Fruit fly (Drosophila melanogaster): ENCODE measurements around the gene Ugt36E1.
A peak's percentile ranks its signal among the peaks of the same experiment; 100 is the strongest.

Gene Ugt36E1

dm6 chr2L:18808754-18809329, 17.7 kb upstream of the Ugt36E1 start (continued):
- no peak for TF ChIP-seq luna (GFP tag; optimal IDR thresholded peaks at IDR 0.05)
- TF ChIP-seq GATAe (GFP tag; conservative IDR thresholded peaks at IDR 0.05) = no peak
- TF ChIP-seq Doc3 (GFP tag; IDR thresholded peaks at IDR 0.05; ENCODE audit: partially characterized antibody) = no peak
- TF ChIP-seq chif (GFP tag; optimal IDR thresholded peaks at IDR 0.05) = peak in 1 of 2 experiments; percentile 10
- TF ChIP-seq CG11723 (GFP tag; optimal IDR thresholded peaks at IDR 0.05) = no peak
- peak; percentile 32; the same call in 1 of the 2 replicates for TF ChIP-seq Ptx1 (GFP tag; IDR thresholded peaks at IDR 0.05)
- 0 out of 2 replicates have a peak, but pooled peaks have one; percentile 23 for TF ChIP-seq Rfx (GFP tag; IDR thresholded peaks at IDR 0.05)
- peak; percentile 41 for TF ChIP-seq fd102C (GFP tag; optimal IDR thresholded peaks at IDR 0.05)
- TF ChIP-seq CG2889 (GFP tag; IDR thresholded peaks at IDR 0.05) = peak; percentile 23; the same call in 1 of the 3 replicates
- TF ChIP-seq dmrt11E (tag; optimal IDR thresholded peaks at IDR 0.05) = peak; percentile 58
- peak; percentile 13 for TF ChIP-seq CG13424 (tag; optimal IDR thresholded peaks at IDR 0.05)
- TF ChIP-seq row (GFP tag; IDR thresholded peaks at IDR 0.05) = peak; percentile 60; the same call in 2 of the 3 replicates
- TF ChIP-seq CG3163 (GFP tag; optimal IDR thresholded peaks at IDR 0.05) = no peak
- TF ChIP-seq CG12299 (tag; optimal IDR thresholded peaks at IDR 0.05) = no peak
- TF ChIP-seq chn (GFP tag; optimal IDR thresholded peaks at IDR 0.05) = peak; percentile 2
- TF ChIP-seq unpg (GFP tag; optimal IDR thresholded peaks at IDR 0.05) = peak; percentile 42
- peak in 1 of 3 experiments; percentile 43 for TF ChIP-seq lola (GFP tag; optimal IDR thresholded peaks at IDR 0.05)
- TF ChIP-seq CG31441 (GFP tag; IDR thresholded peaks at IDR 0.05) = 0 out of 2 replicates have a peak, but pooled peaks have one; percentile 32
- peak; percentile 8 for TF ChIP-seq CoRest (tag; optimal IDR thresholded peaks at IDR 0.05)
- TF ChIP-seq phol (tag; optimal IDR thresholded peaks at IDR 0.05) = peak; percentile 40
- no peak for TF ChIP-seq HmgD (GFP tag; optimal IDR thresholded peaks at IDR 0.05)
- TF ChIP-seq CG1603 (tag; optimal IDR thresholded peaks at IDR 0.05) = peak; percentile 47
- peak; percentile 28; the same call in 1 of the 2 replicates for TF ChIP-seq ssp (GFP tag; IDR thresholded peaks at IDR 0.05)
- TF ChIP-seq zen (tag; optimal IDR thresholded peaks at IDR 0.05) = peak; percentile 93
- TF ChIP-seq bab2 (GFP tag; optimal IDR thresholded peaks at IDR 0.05) = no peak
- peak; percentile 38 for TF ChIP-seq CG8924 (tag; optimal IDR thresholded peaks at IDR 0.05)
- TF ChIP-seq CG17361 (GFP tag; IDR thresholded peaks at IDR 0.05) = 0 out of 3 replicates have a peak, but pooled peaks have one; percentile 10
- TF ChIP-seq CG4360 (GFP tag; IDR thresholded peaks at IDR 0.05) = 0 out of 2 replicates have a peak, but pooled peaks have one; percentile 30
- TF ChIP-seq ara (GFP tag; IDR thresholded peaks at IDR 0.05) = peak; percentile 48; the same call in 1 of the 2 replicates
- peak; percentile 52 for TF ChIP-seq Med (GFP tag)
- TF ChIP-seq fd96Cb (tag; optimal IDR thresholded peaks at IDR 0.05) = peak; percentile 29
- no peak for TF ChIP-seq D (optimal IDR thresholded peaks at IDR 0.05)
- TF ChIP-seq D (GFP tag; optimal IDR thresholded peaks at IDR 0.05) = peak; percentile 10
- TF ChIP-seq Fer3 (tag; optimal IDR thresholded peaks at IDR 0.05) = no peak
- TF ChIP-seq Atf6 (GFP tag; IDR thresholded peaks at IDR 0.05) = no peak
- no peak for TF ChIP-seq CG11456 (GFP tag; IDR thresholded peaks at IDR 0.05)
- TF ChIP-seq CG17359 (tag; optimal IDR thresholded peaks at IDR 0.05) = peak; percentile 26
- peak in 1 of 2 experiments; percentile 50 for TF ChIP-seq bsh (GFP tag; optimal IDR thresholded peaks at IDR 0.05)
- no peak for TF ChIP-seq hb (GFP tag; IDR thresholded peaks at IDR 0.05; ENCODE audit: partially characterized antibody)
- no peak for TF ChIP-seq dan (GFP tag; IDR thresholded peaks at IDR 0.05)
- peak; percentile 10 for TF ChIP-seq Chrac-16 (GFP tag; optimal IDR thresholded peaks at IDR 0.05)
- no peak for TF ChIP-seq sd (tag; optimal IDR thresholded peaks at IDR 0.05)
- no peak for TF ChIP-seq Nf-YC (tag; optimal IDR thresholded peaks at IDR 0.05)
- no peak for TF ChIP-seq corto (GFP tag; optimal IDR thresholded peaks at IDR 0.05)
- no peak for TF ChIP-seq Atf-2 (GFP tag; optimal IDR thresholded peaks at IDR 0.05)
- TF ChIP-seq CG6689 (GFP tag; IDR thresholded peaks at IDR 0.05) = 0 out of 2 replicates have a peak, but pooled peaks have one; percentile 15
- TF ChIP-seq ERR (GFP tag; optimal IDR thresholded peaks at IDR 0.05) = no peak
- TF ChIP-seq Blimp-1 (GFP tag; optimal IDR thresholded peaks at IDR 0.05) = peak; percentile 20
- peak; percentile 67 for TF ChIP-seq zfh1 (GFP tag; IDR thresholded peaks at IDR 0.05)
